Fruit fly (Drosophila melanogaster) whole organism, embryonic: ENCODE results near the gene CG12589.

Experiments
- CG16779 ChIP-seq: fragments of 200-800 bp; sonication (Bioruptor generic); IDR thresholded peaks from 2 replicates; pipeline ENCODE4 v1.3.6; 2022; ENCODE audit warnings: missing biosample characterization, missing genetic modification characterization
- Optix ChIP-seq: fragments of 200-800 bp; sonication (Bioruptor generic); IDR thresholded peaks from 3 replicates; pipeline ENCODE4 v1.3.6; 2022; ENCODE audit warnings: missing biosample characterization, missing genetic modification characterization
- pan ChIP-seq, 4 experiments: fragments of >200 bp in 3 of 4; fragments of 200-800 bp in 1 of 4; sonication (Bioruptor generic) in 1 of 4; optimal IDR thresholded peaks in 3 of 4; IDR thresholded peaks in 1 of 4; 2 replicates each; pipeline versions ENCODE4 v1.3.6 to Lab custom; 2017 to 2022; ENCODE audit warnings: missing biosample characterization in 2 of 4, missing genetic modification characterization in 2 of 4, mixed read lengths in 1 of 4

DNA sequence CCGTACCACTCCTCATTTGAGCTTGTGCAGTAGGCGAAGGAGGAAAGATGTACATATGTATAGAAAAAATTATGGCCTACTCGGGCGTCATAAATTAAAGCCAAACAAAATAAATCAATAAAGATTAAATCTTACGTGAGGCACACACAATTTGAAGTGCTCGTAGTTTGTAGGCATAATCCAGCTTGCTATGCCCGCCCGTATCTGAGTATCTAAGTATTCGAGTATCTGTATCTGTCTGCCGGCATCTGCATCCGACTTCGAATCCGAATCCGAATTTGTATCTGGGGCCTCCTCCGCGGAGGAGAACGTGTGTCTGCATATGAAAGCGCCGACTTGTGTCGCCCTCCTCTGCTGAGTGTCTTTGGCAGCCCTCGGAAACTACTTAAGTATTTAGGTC, 22.4 kb downstream of the CG12589 start:
- TF ChIP-seq CG16779 (GFP tag; lab: Robert Waterston, UW) = no peak
- TF ChIP-seq Optix = no peak
- no peak for TF ChIP-seq pan (optimal IDR thresholded peaks at IDR 0.05; lab: Kevin White, UChicago)
- no peak for TF ChIP-seq pan (GFP tag; optimal IDR thresholded peaks at IDR 0.05 in 1 of 2, IDR thresholded peaks at IDR 0.05 in 1 of 2)
